Worm (Caenorhabditis elegans) whole organism, early embryonic: ENCODE measurements around the gene F48G7.4.

ENCODE experiments used
- B0310.2 ChIP-seq: sonication (generic microtip); optimal IDR thresholded peaks from 2 replicates; lab custom pipeline; 2016; ENCODE audit warnings: mild to moderate bottlenecking, missing genetic modification characterization, missing compliant biosample characterization
- ama-1 ChIP-seq: fragments of 150-350 bp; optimal IDR thresholded peaks from 2 replicates; lab custom pipeline; 2014

ce11 chrV:599783-600182 lies 19.5 kb upstream of the F48G7.4 start:
- TF ChIP-seq ama-1 (lab: Kevin White, UChicago) (no peak), B0310.2 (tag; lab: Kevin White, UChicago) (no peak)
